Fruit fly (Drosophila melanogaster) S2 (cell line): Measurements from ENCODE around the gene mRpL23.

ENCODE experiments used
- CG8478 ChIP-seq: fragments of >200 bp; optimal IDR thresholded peaks from 2 replicates; lab custom pipeline; 2018
- CTCF ChIP-seq, 2 experiments: fragments of >200 bp; optimal IDR thresholded peaks; 2 replicates each; lab custom pipeline; 2018

The mRpL23 gene

dm6 chr3L:2325276-2325675 is 48.2 kb downstream of the mRpL23 start:
- TF ChIP-seq CG8478 (lab: Kevin White, UChicago) (no peak), CTCF (optimal IDR thresholded peaks at IDR 0.05; lab: Kevin White, UChicago) (no peak)
